Worm (Caenorhabditis elegans): Measurements from ENCODE around the gene F25F2.1.

DNA sequence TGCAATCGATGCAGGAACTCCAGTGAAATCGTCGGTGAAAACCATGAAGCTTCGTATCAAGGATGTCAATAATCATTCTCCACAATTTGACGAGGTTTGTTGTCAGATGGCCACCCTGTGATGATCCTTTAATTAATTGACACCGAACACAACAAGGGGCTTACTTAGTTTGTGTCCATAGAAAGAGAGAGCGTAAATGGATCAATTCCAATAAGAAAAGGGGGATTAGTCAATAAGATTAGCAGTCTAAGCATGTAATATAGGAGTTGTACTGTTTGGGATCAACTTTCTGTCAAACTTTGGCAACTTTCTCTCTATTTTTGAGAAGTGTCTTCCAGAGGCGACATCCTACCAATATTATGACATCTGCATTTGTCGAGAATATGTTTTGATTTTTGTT lies 15.4 kb downstream of the F25F2.1 start:
- TF ChIP-seq cog-1 (tag; optimal IDR thresholded peaks at IDR 0.05): no peak
- TF ChIP-seq klf-2 (GFP tag; conservative IDR thresholded peaks at IDR 0.05): no peak
- TF ChIP-seq tab-1 (GFP tag; IDR thresholded peaks at IDR 0.05): no peak
- TF ChIP-seq ztf-23 (GFP tag; IDR thresholded peaks at IDR 0.05): no peak
- no peak for TF ChIP-seq ztf-29 (GFP tag; IDR thresholded peaks at IDR 0.05)
- TF ChIP-seq flt-1 (GFP tag; IDR thresholded peaks at IDR 0.05): no peak
- no peak for TF ChIP-seq T22C8.4 (GFP tag; IDR thresholded peaks at IDR 0.05)
- no peak for TF ChIP-seq ref-1 (GFP tag; conservative IDR thresholded peaks at IDR 0.05)

Measured in whole organism, midembryonic.